Worm (Caenorhabditis elegans): ENCODE measurements around the gene pah-1.

Gene pah-1

DNA sequence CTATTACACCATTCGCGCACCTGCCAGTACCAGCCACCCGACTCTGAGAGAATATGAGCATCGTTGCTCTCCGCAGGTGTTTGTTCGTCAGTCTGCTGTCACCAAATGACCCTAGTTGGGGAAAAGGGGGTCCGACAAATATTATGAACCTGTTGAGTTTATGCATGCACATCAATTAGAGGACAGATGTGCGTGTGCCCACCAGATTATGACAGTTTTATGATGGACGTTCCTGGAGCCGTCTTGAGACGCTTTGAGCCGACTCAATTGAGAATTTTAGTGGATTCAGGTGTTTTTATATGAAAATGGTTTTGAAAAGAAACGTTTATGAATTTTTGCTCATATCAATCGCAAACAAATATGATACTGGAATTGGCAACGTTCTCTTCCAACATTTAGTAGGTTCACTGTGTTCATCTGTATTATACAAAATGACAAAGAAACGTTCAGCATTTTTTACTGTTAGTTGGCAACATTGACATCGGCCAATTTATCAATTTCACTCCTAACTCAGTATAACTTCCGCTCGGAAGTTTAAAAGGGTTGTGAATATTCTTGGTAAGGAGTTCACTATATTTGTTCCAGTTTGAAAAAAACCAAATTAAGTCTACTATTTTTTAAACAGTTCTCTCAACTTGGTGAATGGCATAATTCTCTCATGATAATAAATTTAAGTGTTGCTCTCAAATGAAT is 19.4 kb downstream of the pah-1 start:
- peak; percentile 59 for TF ChIP-seq cnd-1 (tag; optimal IDR thresholded peaks at IDR 0.05)
- no peak for TF ChIP-seq lin-32 (GFP tag; optimal IDR thresholded peaks at IDR 0.05)
- no peak for TF ChIP-seq sptf-1 (tag; optimal IDR thresholded peaks at IDR 0.05)
- peak; percentile 41 for TF ChIP-seq hlh-1 (tag; optimal IDR thresholded peaks at IDR 0.05)
- TF ChIP-seq unc-120 (tag; optimal IDR thresholded peaks at IDR 0.05; ENCODE audit: poor library complexity, severe bottlenecking): peak; percentile 1
- peak; percentile 86 for TF ChIP-seq nhr-2 (tag; optimal IDR thresholded peaks at IDR 0.05)
- TF ChIP-seq unc-62 (GFP tag; optimal IDR thresholded peaks at IDR 0.05): peak; percentile 78
- TF ChIP-seq tbx-8 (GFP tag; optimal IDR thresholded peaks at IDR 0.05): no peak

DNA sequence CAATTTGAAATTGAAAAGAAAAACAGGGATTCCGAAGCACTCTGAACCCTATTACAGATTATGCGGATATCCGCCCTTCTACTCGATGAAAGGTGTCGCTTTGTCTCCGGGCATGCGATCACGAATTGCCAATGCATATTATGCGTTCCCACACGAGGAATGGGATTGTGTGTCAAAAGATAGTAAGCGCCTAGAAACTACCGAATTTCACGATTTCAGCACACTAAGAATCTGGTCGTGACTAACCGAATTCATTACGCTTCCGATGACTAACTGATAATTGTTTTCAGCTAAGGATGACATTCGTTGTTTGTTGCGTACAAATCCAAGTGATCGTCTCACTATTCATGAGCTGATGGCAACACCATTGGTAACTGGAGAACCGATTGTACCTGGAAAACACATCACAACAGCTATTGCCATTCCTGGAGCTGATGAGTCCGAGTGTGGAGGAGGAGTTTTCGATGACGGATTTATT is 20.5 kb downstream of the pah-1 start:
- no peak for TF ChIP-seq mab-5 (tag; optimal IDR thresholded peaks at IDR 0.05)

DNA sequence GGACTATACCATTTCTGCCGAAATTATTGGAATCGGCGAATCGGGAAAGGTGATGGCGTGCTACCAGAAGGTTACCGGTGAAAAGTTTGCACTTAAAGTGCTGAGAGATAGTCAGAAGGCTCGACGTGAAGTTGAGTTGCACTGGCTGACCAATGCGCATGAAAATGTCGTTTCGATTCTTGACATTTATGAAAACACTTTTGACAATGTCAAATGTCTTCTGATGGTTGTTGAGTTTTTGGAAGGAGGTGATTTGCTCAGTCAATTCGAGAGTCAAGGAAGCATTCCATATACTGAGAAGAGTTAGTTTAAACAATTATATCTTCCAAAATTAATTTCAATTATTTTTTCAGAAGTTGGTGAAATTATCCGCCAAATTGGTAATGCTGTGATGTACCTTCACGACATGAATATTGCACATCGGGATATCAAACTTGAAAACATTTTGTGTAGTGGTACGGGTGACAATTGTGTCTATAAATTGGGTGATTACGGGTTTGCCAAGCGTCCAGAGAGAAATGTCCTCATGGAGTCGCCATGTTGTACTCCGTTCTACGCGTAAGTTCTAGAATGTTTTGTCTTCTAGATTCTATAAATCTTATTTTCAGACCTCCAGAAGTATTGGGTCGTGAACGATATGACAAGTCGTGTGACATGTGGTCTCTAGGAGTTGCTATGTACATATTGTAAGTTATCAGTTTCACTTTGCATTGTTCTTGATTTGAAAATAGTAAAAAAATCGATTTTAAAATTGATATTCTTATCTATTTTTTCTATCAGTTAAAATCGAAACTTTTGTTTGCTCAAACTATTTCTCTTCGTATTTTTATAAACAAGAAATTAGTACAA is 21.1 kb downstream of the pah-1 start:
- TF ChIP-seq pha-4 (tag; optimal IDR thresholded peaks at IDR 0.05) (no peak), ces-1 (GFP tag; optimal IDR thresholded peaks at IDR 0.05) (no peak), mep-1 (tag; optimal IDR thresholded peaks at IDR 0.05) (no peak), flh-1 (GFP tag; optimal IDR thresholded peaks at IDR 0.05) (no peak), nhr-28 (tag; optimal IDR thresholded peaks at IDR 0.05) (no peak)

DNA sequence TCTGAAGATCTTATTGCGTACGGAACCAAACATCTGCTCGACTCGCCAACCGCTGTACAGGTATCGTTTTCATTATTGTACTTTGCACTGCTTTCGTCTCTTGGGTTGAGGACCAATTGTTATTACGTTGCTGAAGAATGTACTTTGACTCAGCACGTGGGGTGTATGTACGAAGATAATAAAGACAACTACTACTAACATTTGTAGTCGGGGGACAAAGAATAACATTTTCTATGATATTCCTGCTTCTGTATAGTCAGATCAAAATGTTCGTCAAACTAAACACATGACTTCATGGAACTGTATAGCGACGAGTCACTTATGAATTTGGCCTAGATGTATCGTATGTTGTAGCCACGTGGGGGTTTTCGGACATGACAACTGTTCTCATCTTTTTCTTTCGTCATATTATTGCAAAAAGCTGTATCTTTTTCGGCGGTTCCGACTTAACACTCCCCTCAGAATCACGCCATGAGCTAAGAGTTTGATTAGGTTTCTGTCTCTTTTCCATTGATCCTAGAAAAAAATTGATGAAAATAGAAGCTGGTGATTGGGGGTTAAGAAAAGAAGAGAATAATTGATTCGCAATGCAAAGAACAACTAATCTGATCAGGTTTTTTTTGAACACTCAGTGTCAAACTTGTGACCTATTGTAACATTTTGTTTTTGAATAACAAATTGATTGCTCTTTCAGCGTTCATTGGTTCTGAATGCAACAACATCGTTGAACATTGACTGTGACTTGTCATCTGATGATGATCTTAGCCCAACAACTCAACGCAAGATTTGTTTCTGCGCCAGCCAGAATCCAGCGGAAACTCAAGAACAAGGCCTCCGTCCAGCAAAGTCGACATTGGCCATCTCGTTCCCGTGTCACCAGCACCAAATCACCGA is 22.0 kb downstream of the pah-1 start:
- TF ChIP-seq lin-32 (GFP tag; optimal IDR thresholded peaks at IDR 0.05) (no peak), elt-1 (tag; optimal IDR thresholded peaks at IDR 0.05; ENCODE audit: borderline replicate concordance, insufficient read depth) (no peak), ceh-83 (GFP tag; optimal IDR thresholded peaks at IDR 0.05) (no peak), ham-2 (GFP tag; optimal IDR thresholded peaks at IDR 0.05) (no peak), tbx-8 (GFP tag; optimal IDR thresholded peaks at IDR 0.05) (no peak), sptf-1 (tag; optimal IDR thresholded peaks at IDR 0.05) (no peak), ztf-11 (tag; optimal IDR thresholded peaks at IDR 0.05) (no peak), sem-2 (GFP tag; optimal IDR thresholded peaks at IDR 0.05) (no peak), nhr-28 (tag; optimal IDR thresholded peaks at IDR 0.05) (no peak), lsy-2 (tag; optimal IDR thresholded peaks at IDR 0.05) (no peak), drap-1 (GFP tag; optimal IDR thresholded peaks at IDR 0.05) (no peak), nhr-237 (tag; optimal IDR thresholded peaks at IDR 0.05) (no peak), flh-1 (GFP tag; optimal IDR thresholded peaks at IDR 0.05) (no peak), nhr-2 (tag; optimal IDR thresholded peaks at IDR 0.05) (no peak), hlh-1 (tag; optimal IDR thresholded peaks at IDR 0.05) (no peak)

DNA sequence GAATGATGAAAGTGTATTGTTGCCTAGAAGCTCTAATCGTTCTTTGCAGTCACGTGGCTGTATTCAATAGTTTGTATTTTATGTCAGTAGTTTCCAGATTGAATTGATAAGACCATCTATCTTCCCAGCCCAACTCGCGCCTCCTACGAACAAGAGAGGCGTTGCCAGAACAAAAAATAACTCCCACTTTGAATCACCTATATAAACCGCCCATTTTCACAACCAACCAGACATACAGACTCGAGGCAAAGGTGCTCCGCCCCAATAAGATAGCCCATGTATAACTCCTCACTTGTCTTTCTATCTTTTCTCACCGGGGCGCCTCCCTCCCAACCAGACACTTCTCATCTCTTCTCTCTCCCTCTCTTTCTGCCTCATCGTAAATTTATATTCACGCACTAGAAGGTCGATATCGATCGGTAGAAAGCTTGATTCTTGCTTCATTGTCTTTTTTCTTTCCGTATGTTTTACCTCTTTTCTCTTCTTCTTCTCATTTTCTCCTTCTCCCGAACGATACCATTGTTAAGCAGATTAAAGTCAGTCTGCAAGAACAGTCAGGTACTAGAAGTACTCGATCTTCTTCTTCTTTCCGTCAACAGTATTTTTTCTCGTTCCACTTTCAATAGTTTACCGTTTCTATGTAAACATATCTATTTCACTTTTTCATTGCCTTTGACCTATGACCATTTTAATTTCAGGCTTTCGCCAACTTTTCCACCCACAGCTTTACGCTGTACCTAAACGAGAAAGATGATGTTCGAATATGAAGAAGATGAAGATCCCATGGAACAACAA is 23.2 kb downstream of the pah-1 start, which contains the start of gene mak-1:
Gene mak-1, plus strand, starts transcription at position 693 of the 795 bp plus-strand sequence.
- TF ChIP-seq drap-1 (GFP tag; optimal IDR thresholded peaks at IDR 0.05) (no peak), unc-120 (tag; optimal IDR thresholded peaks at IDR 0.05; ENCODE audit: poor library complexity, severe bottlenecking) (peak; percentile 29)

DNA sequence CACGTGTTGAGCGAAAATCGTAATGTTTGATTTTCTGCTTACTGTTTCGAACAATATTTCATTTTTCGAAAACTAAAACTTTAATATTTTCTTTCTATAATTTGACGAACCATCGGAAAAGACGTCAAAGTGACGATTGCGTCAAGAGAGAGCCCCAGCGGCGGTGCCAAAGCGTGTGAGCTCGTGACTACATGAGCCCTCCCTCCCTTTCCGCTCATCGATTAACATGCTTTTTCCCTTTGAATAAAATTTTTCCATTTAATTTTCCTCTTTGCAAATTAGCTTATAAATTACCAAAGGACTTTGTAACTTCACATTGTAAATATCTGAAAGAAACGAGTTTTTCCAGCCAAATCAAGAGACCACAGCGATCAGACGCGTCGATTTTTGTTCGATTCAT is 23.8 kb downstream of the pah-1 start:
- TF ChIP-seq nhr-12 (tag; optimal IDR thresholded peaks at IDR 0.05): no peak
- TF ChIP-seq lin-13 (tag; optimal IDR thresholded peaks at IDR 0.05): no peak
- no peak for TF ChIP-seq ceh-39 (tag; optimal IDR thresholded peaks at IDR 0.05)
- TF ChIP-seq unc-39 (tag; optimal IDR thresholded peaks at IDR 0.05): no peak
- TF ChIP-seq tbx-8 (GFP tag; optimal IDR thresholded peaks at IDR 0.05): no peak
- no peak for TF ChIP-seq pha-4 (tag; optimal IDR thresholded peaks at IDR 0.05)
- no peak for TF ChIP-seq snpc-4 (tag; optimal IDR thresholded peaks at IDR 0.05)
- TF ChIP-seq drap-1 (GFP tag; optimal IDR thresholded peaks at IDR 0.05): no peak
- TF ChIP-seq elt-3 (tag; optimal IDR thresholded peaks at IDR 0.05): no peak
- TF ChIP-seq ceh-83 (GFP tag; optimal IDR thresholded peaks at IDR 0.05): no peak
- TF ChIP-seq M03D4.4 (tag; optimal IDR thresholded peaks at IDR 0.05): no peak
- TF ChIP-seq nhr-76 (tag; optimal IDR thresholded peaks at IDR 0.05): no peak
- TF ChIP-seq nhr-2 (tag; optimal IDR thresholded peaks at IDR 0.05): no peak
